Fruit fly (Drosophila melanogaster) whole organism, prepupa: ENCODE measurements around the gene CG8668.

Experiments
- CG15336 ChIP-seq: fragments of 200-800 bp; sonication (Bioruptor generic); IDR thresholded peaks from 2 replicates; pipeline ENCODE4 v1.3.6; 2022; ENCODE audit warnings: missing biosample characterization, missing genetic modification characterization
- Hr38 ChIP-seq: sonication (Bioruptor generic); optimal IDR thresholded peaks from 2 replicates; lab custom pipeline; 2016; ENCODE audit warnings: missing biosample characterization, missing genetic modification characterization
- OdsH ChIP-seq: fragments of 200-800 bp; sonication (Bioruptor generic); optimal IDR thresholded peaks from 3 replicates; lab custom pipeline; 2016; ENCODE audit warnings: missing biosample characterization, missing genetic modification characterization
- fd59A ChIP-seq: fragments of 200-800 bp; sonication (Bioruptor generic); optimal IDR thresholded peaks from 2 replicates; lab custom pipeline; 2017; ENCODE audit warnings: missing biosample characterization, mild to moderate bottlenecking, missing genetic modification characterization, missing genetic modification reagents
- svp ChIP-seq: fragments of 200-800 bp; sonication (Bioruptor generic); peaks from one replicate; lab custom pipeline; 2016; ENCODE audit warnings: missing biosample characterization, missing genetic modification characterization

- TF ChIP-seq svp (GFP tag; lab: Kevin White, UChicago) (no peak), OdsH (GFP tag; lab: Kevin White, UChicago) (no peak), CG15336 (GFP tag; lab: Robert Waterston, UW) (no peak), fd59A (GFP tag; lab: Kevin White, UChicago) (no peak), Hr38 (GFP tag; lab: Kevin White, UChicago) (no peak)
These were observed 7.1 kb downstream of the CG8668 start for dm6 chr2L:8133772-8134386.
